Fruit fly (Drosophila melanogaster) Kc167 (cell line): ENCODE data around the gene CG4766.

Experiments used
- Myc ChIP-seq: fragments of >200 bp; optimal IDR thresholded peaks from 2 replicates; lab custom pipeline; 2017; ENCODE audit warnings: missing external identifiers
- Sin3A ChIP-seq: fragments of >200 bp; optimal IDR thresholded peaks from 2 replicates; lab custom pipeline; 2018; ENCODE audit warnings: missing external identifiers
- h ChIP-seq: fragments of >200 bp; optimal IDR thresholded peaks from 3 replicates; lab custom pipeline; 2018; ENCODE audit warnings: missing external identifiers
- insv ChIP-seq: fragments of >200 bp; optimal IDR thresholded peaks from 3 replicates; lab custom pipeline; 2018; ENCODE audit warnings: missing external identifiers
- ttk ChIP-seq: sonication (Bioruptor generic); optimal IDR thresholded peaks from 2 replicates; lab custom pipeline; 2017; ENCODE audit warnings: missing external identifiers

dm6 chrX:6030010-6030409, 29.4 kb upstream of the CG4766 start:
- TF ChIP-seq Sin3A (lab: Kevin White, UChicago), result no peak
- no peak for TF ChIP-seq Myc (lab: Kevin White, UChicago)
- TF ChIP-seq insv (lab: Kevin White, UChicago), result no peak
- TF ChIP-seq h (lab: Kevin White, UChicago), result no peak
- no peak for TF ChIP-seq ttk (lab: Kevin White, UChicago)
